Fruit fly (Drosophila melanogaster) whole organism, pupa: Measurements from ENCODE around the gene Cad74A.

Experiments used
- CG10348 ChIP-seq: fragments of 200-800 bp; sonication (Bioruptor generic); IDR thresholded peaks from 2 replicates; pipeline ENCODE4 v1.3.6; 2022; ENCODE audit warnings: missing biosample characterization, missing genetic modification characterization
- CG12605 ChIP-seq: fragments of 200-800 bp; sonication (Bioruptor generic); IDR thresholded peaks from 2 replicates; pipeline ENCODE4 v1.3.6; 2022; ENCODE audit warnings: missing biosample characterization, missing genetic modification characterization
- CG13204 ChIP-seq: fragments of 200-800 bp; sonication (Bioruptor generic); optimal IDR thresholded peaks from 2 replicates; lab custom pipeline; 2018; ENCODE audit warnings: missing biosample characterization, mild to moderate bottlenecking, missing genetic modification characterization, moderate library complexity
- CG14655 ChIP-seq: fragments of 200-800 bp; sonication (Bioruptor generic); optimal IDR thresholded peaks from 3 replicates; lab custom pipeline; 2017; ENCODE audit warnings: mild to moderate bottlenecking, missing biosample characterization, missing genetic modification reagents, missing genetic modification characterization
- CG15710 ChIP-seq: fragments of 200-800 bp; sonication (Bioruptor generic); optimal IDR thresholded peaks from 2 replicates; lab custom pipeline; 2018; ENCODE audit warnings: missing biosample characterization, mild to moderate bottlenecking, missing genetic modification characterization, moderate library complexity
- CG17806 ChIP-seq: fragments of 200-800 bp; sonication (Bioruptor generic); optimal IDR thresholded peaks from 2 replicates; lab custom pipeline; 2018; ENCODE audit warnings: missing biosample characterization, mild to moderate bottlenecking, missing genetic modification characterization, moderate library complexity
- CG32121 ChIP-seq: fragments of 200-800 bp; sonication (Bioruptor generic); IDR thresholded peaks from 2 replicates; pipeline ENCODE4 v1.3.6; 2022; ENCODE audit warnings: missing biosample characterization, missing genetic modification characterization
- CG34367 ChIP-seq: fragments of 200-800 bp; sonication (Bioruptor generic); optimal IDR thresholded peaks from 2 replicates; lab custom pipeline; 2018; ENCODE audit warnings: missing biosample characterization, mild to moderate bottlenecking, missing genetic modification characterization
- CG4496 ChIP-seq: fragments of 200-800 bp; sonication (Bioruptor generic); IDR thresholded peaks from 3 replicates; pipeline ENCODE4 v1.3.6; 2022; ENCODE audit warnings: missing biosample characterization, missing genetic modification characterization
- CG8159 ChIP-seq: fragments of 200-800 bp; sonication (Bioruptor generic); optimal IDR thresholded peaks from 3 replicates; lab custom pipeline; 2018; ENCODE audit warnings: missing biosample characterization, mild to moderate bottlenecking, missing genetic modification characterization, moderate library complexity
- CG8301 ChIP-seq: fragments of 200-800 bp; sonication (Bioruptor generic); optimal IDR thresholded peaks from 2 replicates; lab custom pipeline; 2018; ENCODE audit warnings: missing biosample characterization, mild to moderate bottlenecking, missing genetic modification characterization
- CG9948 ChIP-seq: fragments of 200-800 bp; sonication (Bioruptor generic); optimal IDR thresholded peaks from 2 replicates; lab custom pipeline; 2018; ENCODE audit warnings: missing biosample characterization, mild to moderate bottlenecking, missing genetic modification characterization, moderate library complexity
- D1 ChIP-seq: fragments of 200-800 bp; sonication (Bioruptor generic); optimal IDR thresholded peaks from 2 replicates; lab custom pipeline; 2018; ENCODE audit warnings: missing biosample characterization, mild to moderate bottlenecking, missing genetic modification characterization, moderate library complexity
- EcR ChIP-seq: fragments of 200-800 bp; sonication (Bioruptor generic); optimal IDR thresholded peaks from 3 replicates; lab custom pipeline; 2019; ENCODE audit warnings: missing biosample characterization, missing genetic modification characterization, mild to moderate bottlenecking, moderate library complexity, missing genetic modification reagents
- Ets98B ChIP-seq: fragments of 200-800 bp; sonication (Bioruptor generic); IDR thresholded peaks from 2 replicates; pipeline ENCODE4 v1.3.6; 2022; ENCODE audit warnings: missing biosample characterization, missing genetic modification characterization
- Pif1A ChIP-seq: fragments of 200-800 bp; sonication (Bioruptor generic); optimal IDR thresholded peaks from 3 replicates; lab custom pipeline; 2016; ENCODE audit warnings: missing biosample characterization, missing genetic modification characterization
- Pif1B ChIP-seq: fragments of 200-800 bp; sonication (Bioruptor generic); optimal IDR thresholded peaks from 3 replicates; lab custom pipeline; 2016; ENCODE audit warnings: missing biosample characterization, missing genetic modification characterization
- Snoo ChIP-seq: fragments of 200-800 bp; sonication (Bioruptor generic); optimal IDR thresholded peaks from 3 replicates; lab custom pipeline; 2017; ENCODE audit warnings: missing biosample characterization, mild to moderate bottlenecking, missing genetic modification characterization, inconsistent platforms
- fd96Ca ChIP-seq: fragments of 200-800 bp; sonication (Bioruptor generic); IDR thresholded peaks from 3 replicates; pipeline ENCODE4 v1.3.6; 2022; ENCODE audit warnings: missing biosample characterization, missing genetic modification characterization
- gl ChIP-seq: fragments of 200-800 bp; sonication (Bioruptor generic); optimal IDR thresholded peaks from 2 replicates; lab custom pipeline; 2018; ENCODE audit warnings: missing biosample characterization, mild to moderate bottlenecking, missing genetic modification characterization
- rn ChIP-seq: fragments of 200-800 bp; sonication (Bioruptor generic); IDR thresholded peaks from 2 replicates; pipeline ENCODE4 v1.3.6; 2022; ENCODE audit warnings: missing biosample characterization, missing genetic modification characterization

Gene Cad74A

DNA sequence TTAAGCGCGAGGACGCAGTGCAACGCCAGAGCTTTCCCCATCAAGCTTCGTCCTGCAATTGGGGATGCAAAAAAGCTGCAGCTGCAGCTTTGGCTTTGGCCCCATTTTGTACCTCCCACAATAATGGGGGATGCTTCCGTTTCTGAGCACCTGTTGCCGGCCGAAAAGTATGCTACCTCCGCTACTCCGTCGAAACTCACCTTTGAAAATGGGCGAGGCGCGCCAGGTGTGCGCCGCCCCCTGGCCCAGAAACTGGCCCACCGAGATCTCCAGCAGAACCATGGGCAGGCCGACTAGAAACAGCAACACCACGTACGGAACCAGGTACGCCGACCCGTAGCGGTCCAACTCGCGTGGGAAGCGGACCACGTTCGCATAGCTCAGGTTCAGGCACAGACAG lies 22.1 kb upstream of the Cad74A start:
- 0 out of 3 replicates have a peak, but pooled peaks have one; percentile 39 for TF ChIP-seq CG4496 (GFP tag; lab: Robert Waterston, UW)
- peak; percentile 77 for TF ChIP-seq CG12605 (GFP tag; lab: Robert Waterston, UW)
- no peak for TF ChIP-seq CG17806 (tag; lab: Kevin White, UChicago)

dm6 chr3L:17400911-17401310 lies 21.6 kb upstream of the Cad74A start:
- TF ChIP-seq Pif1B (GFP tag; lab: Kevin White, UChicago) (no peak), CG14655 (no peak), CG13204 (no peak), CG4496 (GFP tag; lab: Robert Waterston, UW) (no peak), gl (tag; lab: Kevin White, UChicago) (no peak), CG15710 (no peak), Snoo (tag; lab: Kevin White, UChicago) (no peak), CG32121 (no peak), EcR (GFP tag; lab: Kevin White, UChicago) (no peak), fd96Ca (no peak), D1 (tag; lab: Kevin White, UChicago) (no peak), CG10348 (GFP tag; lab: Robert Waterston, UW) (no peak), CG8159 (no peak), CG34367 (tag; lab: Kevin White, UChicago) (no peak), rn (GFP tag; lab: Robert Waterston, UW) (no peak), Pif1A (GFP tag; lab: Kevin White, UChicago) (no peak)

DNA sequence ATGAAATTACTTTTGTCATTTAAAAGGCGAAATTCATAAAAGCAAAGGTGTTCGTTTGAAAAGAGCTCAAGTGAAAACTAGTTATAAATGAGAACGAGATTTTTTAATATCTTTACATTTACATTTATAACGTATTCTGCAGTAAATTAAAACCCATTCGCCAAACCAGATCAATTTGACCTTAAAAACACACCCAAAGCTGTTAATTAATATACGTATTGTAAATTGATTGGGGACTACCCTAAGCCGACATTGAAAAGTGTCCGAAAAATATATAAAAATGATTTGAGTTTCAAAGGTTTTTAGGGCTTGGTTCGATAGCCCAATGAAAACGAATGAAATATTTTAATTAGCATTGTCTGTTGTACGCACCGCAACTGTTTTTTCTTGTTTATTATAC lies 19.7 kb upstream of the Cad74A start:
- no peak for TF ChIP-seq rn (GFP tag; lab: Robert Waterston, UW)
- TF ChIP-seq fd96Ca, result no peak

DNA sequence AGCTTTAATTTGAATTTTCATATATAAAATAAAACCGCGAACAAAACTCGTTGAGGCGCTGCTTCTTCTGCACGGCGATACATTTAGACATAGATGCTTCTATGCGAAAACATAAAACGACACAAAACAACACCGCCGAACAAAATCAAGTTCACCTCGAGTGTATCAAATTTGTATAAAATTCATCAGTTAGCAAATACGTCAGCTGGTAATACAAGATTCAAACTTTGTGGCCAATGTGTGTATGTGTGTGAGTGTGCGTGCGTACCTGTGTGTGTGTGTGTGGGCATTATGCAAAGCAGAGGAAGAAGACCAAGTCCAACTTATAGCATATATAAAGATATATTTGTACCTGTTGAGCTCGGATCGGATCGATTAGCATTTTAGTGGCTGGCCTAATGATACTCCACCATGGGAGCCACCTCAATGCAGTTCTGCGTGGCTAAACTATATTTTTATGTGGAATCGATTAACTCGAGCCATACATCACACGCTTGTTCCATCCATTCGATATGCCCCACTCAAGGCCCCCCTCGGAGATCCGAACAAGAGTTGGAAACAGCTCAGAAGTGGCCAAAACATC lies 15.2 kb upstream of the Cad74A start:
- TF ChIP-seq Pif1A (GFP tag; lab: Kevin White, UChicago), result no peak

dm6 chr3L:17393098-17393497 lies 13.8 kb upstream of the Cad74A start:
- TF ChIP-seq CG17806 (tag; lab: Kevin White, UChicago) (no peak), Pif1B (GFP tag; lab: Kevin White, UChicago) (no peak), rn (GFP tag; lab: Robert Waterston, UW) (no peak), CG14655 (no peak), EcR (GFP tag; lab: Kevin White, UChicago) (no peak), CG15710 (no peak), gl (tag; lab: Kevin White, UChicago) (no peak), CG12605 (GFP tag; lab: Robert Waterston, UW) (no peak), D1 (tag; lab: Kevin White, UChicago) (no peak), CG9948 (tag; lab: Kevin White, UChicago) (no peak), CG4496 (GFP tag; lab: Robert Waterston, UW) (no peak), fd96Ca (no peak), CG34367 (tag; lab: Kevin White, UChicago) (no peak), Snoo (tag; lab: Kevin White, UChicago) (no peak), CG13204 (no peak), CG32121 (no peak)
- TF ChIP-seq, all 21 proteins: peak for 0

dm6 chr3L:17392412-17392811 lies 13.1 kb upstream of the Cad74A start:
- TF ChIP-seq EcR (GFP tag; lab: Kevin White, UChicago) (peak; percentile 96), CG10348 (GFP tag; lab: Robert Waterston, UW) (no peak)

- TF ChIP-seq EcR (GFP tag; lab: Kevin White, UChicago) (no peak), CG10348 (GFP tag; lab: Robert Waterston, UW) (no peak), CG4496 (GFP tag; lab: Robert Waterston, UW) (no peak), CG8159 (no peak), CG9948 (tag; lab: Kevin White, UChicago) (no peak), CG15710 (no peak), CG12605 (GFP tag; lab: Robert Waterston, UW) (no peak), D1 (tag; lab: Kevin White, UChicago) (no peak), Pif1A (GFP tag; lab: Kevin White, UChicago) (no peak), rn (GFP tag; lab: Robert Waterston, UW) (no peak), CG32121 (no peak), CG14655 (no peak), CG17806 (tag; lab: Kevin White, UChicago) (no peak), CG13204 (no peak), gl (tag; lab: Kevin White, UChicago) (no peak), fd96Ca (no peak), Pif1B (GFP tag; lab: Kevin White, UChicago) (no peak)
- TF ChIP-seq, all 21 proteins: peak for 0
These were observed 11.8 kb upstream of the Cad74A start for dm6 chr3L:17391132-17391531.

DNA sequence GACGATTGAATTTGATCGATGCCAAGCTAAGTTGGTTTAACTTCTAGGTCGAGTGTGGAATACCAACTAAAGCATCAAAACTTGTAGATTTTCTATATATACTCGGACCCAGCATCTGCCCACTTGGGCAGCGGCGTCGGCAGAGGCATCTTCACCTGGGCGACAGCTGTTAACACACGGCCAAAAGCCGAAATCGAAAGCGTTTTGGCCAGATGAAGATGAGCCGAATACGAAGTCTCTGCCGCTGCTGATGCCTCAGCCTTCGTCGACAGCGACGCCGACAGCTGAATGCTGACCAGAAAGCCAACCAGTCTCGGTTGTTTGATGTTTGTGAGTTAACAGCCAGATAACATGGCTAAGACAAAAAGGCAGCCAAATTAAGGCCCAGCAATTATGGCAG lies 9.6 kb upstream of the Cad74A start, which contains the start of gene CG13731:
TSS of gene CG13731 (minus strand) at position 62 of the 400 bp plus-strand sequence.
- TF ChIP-seq CG14655 (no peak), fd96Ca (no peak), D1 (tag; lab: Kevin White, UChicago) (no peak), CG17806 (tag; lab: Kevin White, UChicago) (no peak), Pif1A (GFP tag; lab: Kevin White, UChicago) (no peak), rn (GFP tag; lab: Robert Waterston, UW) (no peak), CG9948 (tag; lab: Kevin White, UChicago) (no peak), CG13204 (no peak), EcR (GFP tag; lab: Kevin White, UChicago) (no peak), CG12605 (GFP tag; lab: Robert Waterston, UW) (no peak), CG32121 (no peak), CG34367 (tag; lab: Kevin White, UChicago) (no peak), CG4496 (GFP tag; lab: Robert Waterston, UW) (no peak), Pif1B (GFP tag; lab: Kevin White, UChicago) (no peak), Snoo (tag; lab: Kevin White, UChicago) (no peak), CG10348 (GFP tag; lab: Robert Waterston, UW) (no peak), CG8301 (tag; lab: Kevin White, UChicago) (no peak), Ets98B (GFP tag; lab: Robert Waterston, UW) (no peak), CG15710 (no peak), gl (tag; lab: Kevin White, UChicago) (no peak)
